Worm (Caenorhabditis elegans) whole organism, L1 larva: ENCODE results near the gene F11A5.17.

Experiments used
- C04F5.9 ChIP-seq: sonication (generic microtip); optimal IDR thresholded peaks from 2 replicates; lab custom pipeline; 2016; ENCODE audit warnings: missing genetic modification characterization, missing compliant biosample characterization
- C34B4.2 ChIP-seq: sonication (generic microtip); optimal IDR thresholded peaks from 2 replicates; lab custom pipeline; 2017; ENCODE audit warnings: mild to moderate bottlenecking, missing genetic modification characterization, missing compliant biosample characterization
- F16B12.6 ChIP-seq: fragments of 150-350 bp; optimal IDR thresholded peaks from 2 replicates; lab custom pipeline; 2014; ENCODE audit warnings: missing biosample characterization, missing genetic modification characterization
- Y116A8C.19 ChIP-seq: sonication (generic microtip); optimal IDR thresholded peaks from 2 replicates; lab custom pipeline; 2016; ENCODE audit warnings: missing compliant biosample characterization, missing genetic modification characterization, borderline replicate concordance
- aly-2 ChIP-seq: fragments of 150-350 bp; optimal IDR thresholded peaks from 2 replicates; lab custom pipeline; 2014; ENCODE audit warnings: missing biosample characterization, missing genetic modification characterization
- blmp-1 ChIP-seq: fragments of 150-350 bp; optimal IDR thresholded peaks from 2 replicates; lab custom pipeline; 2014; ENCODE audit warnings: missing biosample characterization, missing genetic modification characterization
- ceh-63 ChIP-seq: fragments of 200-800 bp; sonication (Bioruptor generic); optimal IDR thresholded peaks from 2 replicates; lab custom pipeline; 2018; ENCODE audit warnings: mild to moderate bottlenecking, missing genetic modification characterization, missing compliant biosample characterization
- ceh-8 ChIP-seq: fragments of 200-800 bp; sonication (Bioruptor generic); optimal IDR thresholded peaks from 2 replicates; lab custom pipeline; 2018; ENCODE audit warnings: mild to moderate bottlenecking, missing genetic modification characterization, moderate library complexity, missing compliant biosample characterization
- ceh-90 ChIP-seq: sonication (generic microtip); optimal IDR thresholded peaks from 2 replicates; lab custom pipeline; 2016; ENCODE audit warnings: missing genetic modification characterization, missing compliant biosample characterization
- dsc-1 ChIP-seq: sonication (generic microtip); optimal IDR thresholded peaks from 2 replicates; lab custom pipeline; 2016; ENCODE audit warnings: mild to moderate bottlenecking, missing genetic modification characterization, missing compliant biosample characterization
- efl-1 ChIP-seq, 4 experiments: fragments of 150-350 bp; optimal IDR thresholded peaks in 3 of 4; peaks in 1 of 4; 1 replicate in 1 of 4; 2 replicates in 3 of 4; lab custom pipeline; 2014; ENCODE audit warnings: missing biosample characterization in 2 of 4, missing genetic modification characterization in 2 of 4, missing genetic modification reagents in 2 of 4
- egl-13 ChIP-seq: sonication (generic microtip); optimal IDR thresholded peaks from 2 replicates; lab custom pipeline; 2016; ENCODE audit warnings: missing genotype, missing genetic modification reagents, missing genetic modification characterization, missing compliant biosample characterization
- elt-2 ChIP-seq: sonication (generic microtip); optimal IDR thresholded peaks from 2 replicates; lab custom pipeline; 2016; ENCODE audit warnings: missing genetic modification characterization, mild to moderate bottlenecking, inconsistent platforms, missing compliant biosample characterization, missing genetic modification reagents
- elt-3 ChIP-seq, 6 experiments: fragments of 150-350 bp in 1 of 6; sonication (generic microtip); optimal IDR thresholded peaks; 2 replicates each; lab custom pipeline; 2017 to 2018; ENCODE audit warnings: missing biosample characterization in 6 of 6, missing genetic modification characterization in 6 of 6, inconsistent platforms in 1 of 6
- fkh-10 ChIP-seq: sonication (generic microtip); optimal IDR thresholded peaks from 2 replicates; lab custom pipeline; 2017; ENCODE audit warnings: missing biosample characterization, missing genetic modification reagents, missing genetic modification characterization
- fos-1 ChIP-seq: fragments of 150-350 bp; optimal IDR thresholded peaks from 2 replicates; lab custom pipeline; 2014; ENCODE audit warnings: missing biosample characterization, missing genetic modification characterization
- irx-1 ChIP-seq: sonication (generic microtip); optimal IDR thresholded peaks from 2 replicates; lab custom pipeline; 2016; ENCODE audit warnings: missing genetic modification characterization, missing compliant biosample characterization
- jun-1 ChIP-seq: fragments of 150-350 bp; optimal IDR thresholded peaks from 2 replicates; lab custom pipeline; 2014; ENCODE audit warnings: missing biosample characterization, missing genetic modification reagents, missing genetic modification characterization
- lin-39 ChIP-seq: fragments of 150-350 bp; optimal IDR thresholded peaks from 2 replicates; lab custom pipeline; 2014; ENCODE audit warnings: missing biosample characterization, missing genetic modification reagents, missing genetic modification characterization
- lsy-2 ChIP-seq, 2 experiments: fragments of 150-350 bp; optimal IDR thresholded peaks; 2 replicates each; lab custom pipeline; 2014; ENCODE audit warnings: missing biosample characterization in 2 of 2, missing genetic modification characterization in 2 of 2
- mab-9 ChIP-seq: fragments of 200-800 bp; sonication (Bioruptor generic); IDR thresholded peaks from 2 replicates; pipeline ENCODE4 v1.3.6; 2022; ENCODE audit warnings: missing genetic modification reagents, missing genetic modification characterization, missing compliant biosample characterization
- mep-1 ChIP-seq: fragments of 150-350 bp; optimal IDR thresholded peaks from 2 replicates; lab custom pipeline; 2014; ENCODE audit warnings: missing biosample characterization, missing genetic modification characterization
- nhr-11 ChIP-seq: fragments of 150-350 bp; optimal IDR thresholded peaks from 2 replicates; lab custom pipeline; 2014; ENCODE audit warnings: missing biosample characterization, missing genetic modification characterization
- nhr-20 ChIP-seq: sonication (generic microtip); optimal IDR thresholded peaks from 2 replicates; lab custom pipeline; 2016; ENCODE audit warnings: mild to moderate bottlenecking, missing genetic modification characterization, missing compliant biosample characterization
- nhr-237 ChIP-seq: fragments of 150-350 bp; optimal IDR thresholded peaks from 2 replicates; lab custom pipeline; 2014; ENCODE audit warnings: missing biosample characterization, missing genetic modification characterization
- nhr-77 ChIP-seq: fragments of 150-350 bp; optimal IDR thresholded peaks from 2 replicates; lab custom pipeline; 2014; ENCODE audit warnings: missing biosample characterization, missing genetic modification characterization
- pax-3 ChIP-seq: fragments of 200-800 bp; sonication (Bioruptor generic); optimal IDR thresholded peaks from 2 replicates; lab custom pipeline; 2018; ENCODE audit warnings: mild to moderate bottlenecking, missing genetic modification characterization, moderate library complexity, missing compliant biosample characterization
- pqm-1 ChIP-seq: sonication (generic microtip); optimal IDR thresholded peaks from 3 replicates; lab custom pipeline; 2017; ENCODE audit warnings: missing biosample characterization, missing genetic modification characterization
- rnt-1 ChIP-seq: sonication (generic microtip); optimal IDR thresholded peaks from 2 replicates; lab custom pipeline; 2016; ENCODE audit warnings: mild to moderate bottlenecking, missing genetic modification characterization, moderate library complexity, missing compliant biosample characterization
- snpc-4 ChIP-seq: fragments of 150-350 bp; optimal IDR thresholded peaks from 2 replicates; lab custom pipeline; 2014; ENCODE audit warnings: missing biosample characterization, missing genetic modification characterization
- sptf-1 ChIP-seq: fragments of 150-350 bp; optimal IDR thresholded peaks from 2 replicates; lab custom pipeline; 2014; ENCODE audit warnings: missing biosample characterization, missing genetic modification characterization
- tlp-1 ChIP-seq: fragments of 150-350 bp; optimal IDR thresholded peaks from 2 replicates; lab custom pipeline; 2014; ENCODE audit warnings: missing biosample characterization, missing genetic modification characterization
- unc-62 ChIP-seq: fragments of 150-350 bp; optimal IDR thresholded peaks from 2 replicates; lab custom pipeline; 2014; ENCODE audit warnings: missing biosample characterization, missing genetic modification reagents, missing genetic modification characterization
- unc-98 ChIP-seq: fragments of 200-800 bp; sonication (Bioruptor generic); IDR thresholded peaks from 2 replicates; pipeline ENCODE4 v1.3.6; 2022; ENCODE audit warnings: missing genetic modification characterization, missing compliant biosample characterization
- ztf-11 ChIP-seq, 2 experiments: sonication (generic microtip); optimal IDR thresholded peaks; 2 replicates each; lab custom pipeline; 2016 to 2017; ENCODE audit warnings: missing genetic modification characterization in 2 of 2, missing biosample characterization in 1 of 2, missing compliant biosample characterization in 1 of 2
- ztf-4 ChIP-seq: fragments of 150-350 bp; optimal IDR thresholded peaks from 2 replicates; lab custom pipeline; 2014; ENCODE audit warnings: missing biosample characterization, missing genetic modification characterization

Gene F11A5.17

DNA sequence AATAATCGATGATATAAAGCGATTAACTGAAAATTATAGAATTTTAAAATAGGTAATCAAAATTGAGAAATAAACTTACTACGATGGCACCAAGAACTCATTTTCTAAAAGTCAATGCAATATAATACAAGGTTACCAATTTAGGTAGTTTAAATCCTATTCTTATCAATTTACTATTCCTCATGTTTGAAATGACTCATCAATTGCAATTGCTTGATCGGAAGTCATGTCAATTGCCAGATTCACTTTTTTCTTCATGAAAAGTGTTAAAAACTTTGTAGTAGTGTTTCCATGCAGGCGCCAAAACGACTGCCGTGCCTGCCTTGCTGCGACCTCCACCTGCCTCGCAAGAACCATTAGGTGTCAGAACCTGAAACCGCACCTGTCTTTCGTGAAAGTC is 24.8 kb downstream of the F11A5.17 start, which contains the start of gene F11A5.13:
Gene F11A5.13, minus strand, starts transcription at position 101 of the 400 bp plus-strand sequence.
- TF ChIP-seq sptf-1 (tag; lab: Kevin White, UChicago) (no peak), ceh-63 (GFP tag; lab: Kevin White, UChicago) (no peak), elt-2 (tag; lab: Kevin White, UChicago) (no peak), efl-1 (optimal IDR thresholded peaks at IDR 0.05; lab: Kevin White, UChicago) (no peak), efl-1 (GFP tag; optimal IDR thresholded peaks at IDR 0.05 in 1 of 2; lab: Kevin White, UChicago) (no peak), fkh-10 (GFP tag; lab: Kevin White, UChicago) (no peak), mep-1 (tag; lab: Kevin White, UChicago) (no peak), ztf-11 (tag; optimal IDR thresholded peaks at IDR 0.05; lab: Kevin White, UChicago) (no peak), elt-3 (tag; optimal IDR thresholded peaks at IDR 0.05; lab: Kevin White, UChicago) (no peak), C34B4.2 (tag; lab: Kevin White, UChicago) (no peak), ceh-8 (GFP tag; lab: Kevin White, UChicago) (no peak), jun-1 (tag; lab: Kevin White, UChicago) (no peak), aly-2 (tag; lab: Kevin White, UChicago) (no peak), C04F5.9 (tag; lab: Kevin White, UChicago) (no peak), rnt-1 (tag; lab: Kevin White, UChicago) (no peak)
- TF ChIP-seq, all 84 proteins: peak for 0

DNA sequence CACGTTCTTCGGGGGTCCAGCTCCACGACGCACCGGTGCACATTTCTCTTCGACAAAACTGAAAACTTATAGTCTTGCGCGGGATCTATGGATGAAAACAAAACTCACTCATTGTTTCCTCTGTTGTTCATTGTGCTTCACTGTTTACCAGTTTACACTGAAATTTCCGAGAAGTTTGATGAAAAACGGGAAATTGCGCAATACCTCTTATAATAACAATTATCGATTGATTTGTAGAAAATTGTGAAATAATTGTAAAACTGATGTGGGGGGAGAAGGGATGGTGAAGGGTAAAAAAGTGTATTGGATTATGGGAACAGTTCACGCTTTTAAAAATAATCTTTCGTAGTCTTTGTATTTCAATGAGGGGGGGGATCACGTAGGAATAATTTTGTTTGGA is 27.6 kb downstream of the F11A5.17 start:
- no peak for TF ChIP-seq dsc-1 (tag; lab: Kevin White, UChicago)
- TF ChIP-seq Y116A8C.19 (tag; lab: Kevin White, UChicago): no peak
- TF ChIP-seq F16B12.6 (tag; lab: Kevin White, UChicago): no peak
- TF ChIP-seq pax-3 (tag; lab: Kevin White, UChicago): no peak
- no peak for TF ChIP-seq elt-3 (tag; optimal IDR thresholded peaks at IDR 0.05; lab: Kevin White, UChicago)
- no peak for TF ChIP-seq nhr-77 (tag; lab: Kevin White, UChicago)
- no peak for TF ChIP-seq nhr-237
- TF ChIP-seq mab-9 (GFP tag; lab: Robert Waterston, UW): no peak
- TF ChIP-seq C34B4.2 (tag; lab: Kevin White, UChicago): no peak
- TF ChIP-seq egl-13 (tag; lab: Kevin White, UChicago): no peak
- TF ChIP-seq snpc-4: no peak
- TF ChIP-seq lin-39 (tag; lab: Kevin White, UChicago): no peak
- TF ChIP-seq lsy-2 (tag; optimal IDR thresholded peaks at IDR 0.05; lab: Kevin White, UChicago): no peak
- no peak for TF ChIP-seq unc-98 (GFP tag; lab: Robert Waterston, UW)
- no peak for TF ChIP-seq unc-62 (GFP tag; lab: Kevin White, UChicago)
- TF ChIP-seq nhr-11: no peak
- TF ChIP-seq ceh-90 (tag; lab: Kevin White, UChicago): no peak
- TF ChIP-seq blmp-1 (tag; lab: Kevin White, UChicago): no peak

DNA sequence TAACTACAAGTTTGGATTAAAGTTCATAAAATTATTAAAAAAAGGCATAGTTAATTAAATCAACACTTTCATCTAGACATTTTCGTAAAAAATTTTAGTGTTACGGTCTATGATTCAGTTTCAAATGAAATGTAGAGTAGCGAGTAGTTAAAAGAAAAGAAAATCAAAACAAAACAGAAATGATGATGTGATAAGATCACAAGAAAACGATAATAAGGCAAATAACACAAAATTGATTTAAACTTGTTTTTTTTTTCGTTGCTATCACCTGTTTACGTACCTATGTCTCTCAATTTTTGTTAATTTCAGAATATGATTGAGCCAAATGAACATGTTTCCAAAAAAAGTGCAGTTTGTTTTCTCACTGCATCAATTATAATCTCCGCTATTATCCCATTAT is 28.1 kb downstream of the F11A5.17 start, which contains the start of the genes F21H7.2 and F21H7.12:
Gene F21H7.2, minus strand, starts transcription at position 101 of the 400 bp plus-strand sequence.
Gene F21H7.12, plus strand, starts transcription at position 270 of the 400 bp plus-strand sequence.
- TF ChIP-seq dsc-1 (tag; lab: Kevin White, UChicago): no peak
- TF ChIP-seq elt-3 (tag; optimal IDR thresholded peaks at IDR 0.05; lab: Kevin White, UChicago): peak in 1 of 6 experiments; percentile 18
- TF ChIP-seq, all 84 proteins: peak for 1

DNA sequence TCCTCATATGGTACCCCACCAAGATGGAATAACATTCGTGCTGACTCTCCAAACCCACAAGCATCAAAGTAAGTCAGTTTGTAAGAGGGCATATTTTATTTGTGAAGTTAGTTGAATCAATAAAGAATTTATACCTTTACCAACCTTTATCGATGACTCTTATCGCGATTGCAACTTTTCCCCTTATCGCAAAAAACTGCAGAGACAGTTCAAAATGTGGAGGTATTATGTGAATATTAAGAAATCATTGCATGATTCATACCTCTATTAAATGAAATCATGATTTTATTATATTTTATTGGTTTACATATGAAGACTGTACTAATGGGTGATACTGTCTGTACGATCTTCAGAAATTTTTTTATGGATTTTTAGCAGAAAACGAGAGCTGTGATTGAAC is 30.4 kb downstream of the F11A5.17 start, which contains the start of gene gst-22:
Gene gst-22, minus strand, starts transcription at position 103 of the 400 bp plus-strand sequence.
- no peak for TF ChIP-seq ceh-8 (GFP tag; lab: Kevin White, UChicago)
- no peak for TF ChIP-seq efl-1 (optimal IDR thresholded peaks at IDR 0.05; lab: Kevin White, UChicago)
- peak in 1 of 2 experiments; percentile 63 for TF ChIP-seq efl-1 (GFP tag; optimal IDR thresholded peaks at IDR 0.05 in 1 of 2; lab: Kevin White, UChicago)
- TF ChIP-seq elt-2 (tag; lab: Kevin White, UChicago): peak; percentile 89
- no peak for TF ChIP-seq pqm-1 (tag; lab: Kevin White, UChicago)
- TF ChIP-seq tlp-1 (tag; lab: Kevin White, UChicago): peak; percentile 64

DNA sequence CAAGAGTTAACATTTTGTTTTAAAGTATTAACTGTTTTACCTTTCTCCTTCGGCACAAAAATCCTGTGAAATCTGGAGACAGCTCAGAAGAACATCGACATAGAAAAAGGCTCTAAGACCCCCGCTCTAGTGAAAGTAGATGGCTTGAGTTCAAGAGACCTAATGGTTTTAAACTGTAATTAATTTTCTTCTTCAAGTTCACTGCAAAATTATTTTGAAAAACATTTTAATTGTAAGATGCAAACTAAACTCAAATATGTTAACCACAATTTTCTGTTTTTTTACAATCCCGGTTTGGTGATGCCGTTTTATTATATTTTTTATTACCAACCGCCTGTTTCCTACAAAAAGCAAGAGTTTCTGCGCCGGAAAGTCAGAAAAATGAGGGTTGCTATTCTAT is 31.8 kb downstream of the F11A5.17 start, which contains the start of gene clec-233:
Gene clec-233, plus strand, starts transcription at position 301 of the 400 bp plus-strand sequence.
- no peak for TF ChIP-seq nhr-20 (tag; lab: Kevin White, UChicago)
- no peak for TF ChIP-seq ztf-4 (tag; lab: Kevin White, UChicago)
- TF ChIP-seq irx-1 (tag; lab: Kevin White, UChicago): no peak
- TF ChIP-seq fos-1 (tag; lab: Kevin White, UChicago): no peak
